Worm (Caenorhabditis elegans) whole organism, young adult: Measurements from ENCODE around the gene gst-34.

ENCODE experiments used
- D2030.7 ChIP-seq: fragments of 200-800 bp; sonication (Bioruptor generic); IDR thresholded peaks from 2 replicates; pipeline ENCODE4 v1.3.6; 2022; ENCODE audit warnings: missing genetic modification reagents, missing genetic modification characterization, missing compliant biosample characterization
- F23B12.7 ChIP-seq: sonication (generic microtip); optimal IDR thresholded peaks from 2 replicates; lab custom pipeline; 2017; ENCODE audit warnings: missing genetic modification characterization, mild to moderate bottlenecking, missing compliant biosample characterization, antibody characterized with exemption, moderate library complexity; ENCODE audit not compliant: insufficient read depth
- F57A8.1 ChIP-seq: fragments of 200-800 bp; sonication (Bioruptor generic); optimal IDR thresholded peaks from 2 replicates; lab custom pipeline; 2018; ENCODE audit warnings: mild to moderate bottlenecking, missing genetic modification characterization, moderate library complexity, missing compliant biosample characterization
- K11D2.4 ChIP-seq: fragments of 200-800 bp; sonication (Bioruptor generic); IDR thresholded peaks from 2 replicates; pipeline ENCODE4 v1.3.6; 2022; ENCODE audit warnings: missing genetic modification reagents, missing genetic modification characterization, missing compliant biosample characterization
- K12H6.12 ChIP-seq: fragments of 200-800 bp; sonication (Bioruptor generic); optimal IDR thresholded peaks from 2 replicates; lab custom pipeline; 2018; ENCODE audit warnings: mild to moderate bottlenecking, missing genetic modification characterization, missing compliant biosample characterization
- Y53F4B.3 ChIP-seq: fragments of 200-800 bp; sonication (Bioruptor generic); IDR thresholded peaks from 2 replicates; pipeline ENCODE4 v1.3.6; 2022; ENCODE audit warnings: missing genetic modification reagents, missing genetic modification characterization, missing compliant biosample characterization
- Y95B8A.8 ChIP-seq: fragments of 200-800 bp; sonication (Bioruptor generic); IDR thresholded peaks from 2 replicates; pipeline ENCODE4 v1.3.6; 2022; ENCODE audit warnings: missing genetic modification reagents, missing genetic modification characterization, missing compliant biosample characterization
- athp-1 ChIP-seq: sonication (generic microtip); optimal IDR thresholded peaks from 2 replicates; lab custom pipeline; 2017; ENCODE audit warnings: mild to moderate bottlenecking, missing genetic modification characterization, missing compliant biosample characterization
- attf-3 ChIP-seq: fragments of 200-800 bp; sonication (Bioruptor generic); conservative IDR thresholded peaks from 2 replicates; pipeline ENCODE4 v1.3.6; 2022; ENCODE audit warnings: missing genetic modification reagents, missing genetic modification characterization, missing compliant biosample characterization
- attf-5 ChIP-seq: fragments of 200-800 bp; sonication (Bioruptor generic); optimal IDR thresholded peaks from 2 replicates; lab custom pipeline; 2018; ENCODE audit warnings: mild to moderate bottlenecking, missing genetic modification characterization, missing compliant biosample characterization
- ceh-100 ChIP-seq: fragments of 200-800 bp; sonication (Bioruptor generic); IDR thresholded peaks from 2 replicates; pipeline ENCODE4 v1.3.6; 2022; ENCODE audit warnings: missing genetic modification reagents, missing genetic modification characterization, missing compliant biosample characterization
- ceh-27 ChIP-seq: fragments of 200-800 bp; sonication (Bioruptor generic); optimal IDR thresholded peaks from 2 replicates; lab custom pipeline; 2018; ENCODE audit warnings: mild to moderate bottlenecking, missing genetic modification characterization, moderate library complexity, missing compliant biosample characterization
- ceh-58 ChIP-seq: fragments of 200-800 bp; sonication (Bioruptor generic); IDR thresholded peaks from 2 replicates; pipeline ENCODE4 v1.3.6; 2022; ENCODE audit warnings: missing genetic modification characterization, missing compliant biosample characterization
- die-1 ChIP-seq: sonication (generic microtip); optimal IDR thresholded peaks from 2 replicates; lab custom pipeline; 2016; ENCODE audit warnings: missing genotype, mild to moderate bottlenecking, missing genetic modification characterization, missing compliant biosample characterization
- dox-1 ChIP-seq: fragments of 200-800 bp; sonication (Bioruptor generic); IDR thresholded peaks from 2 replicates; pipeline ENCODE4 v1.3.6; 2022; ENCODE audit warnings: missing genetic modification reagents, missing genetic modification characterization, missing compliant biosample characterization
- dpff-1 ChIP-seq: sonication (generic microtip); optimal IDR thresholded peaks from 2 replicates; lab custom pipeline; 2017; ENCODE audit warnings: mild to moderate bottlenecking, missing genetic modification characterization, missing compliant biosample characterization
- ekl-4 ChIP-seq: fragments of 200-800 bp; sonication (Bioruptor generic); IDR thresholded peaks from 2 replicates; pipeline ENCODE4 v1.3.6; 2022; ENCODE audit warnings: missing genetic modification reagents, missing genetic modification characterization, missing compliant biosample characterization
- hlh-26 ChIP-seq: fragments of 200-800 bp; sonication (Bioruptor generic); conservative IDR thresholded peaks from 2 replicates; pipeline ENCODE4 v1.3.6; 2022; ENCODE audit warnings: missing genetic modification reagents, missing genetic modification characterization, missing compliant biosample characterization
- hmg-1.2 ChIP-seq: fragments of 200-800 bp; sonication (Bioruptor generic); IDR thresholded peaks from 2 replicates; pipeline ENCODE4 v1.3.6; 2022; ENCODE audit warnings: missing genetic modification reagents, missing genetic modification characterization, missing compliant biosample characterization
- hsf-1 ChIP-seq: fragments of 200-800 bp; sonication (Bioruptor generic); IDR thresholded peaks from 2 replicates; pipeline ENCODE4 v1.3.6; 2022; ENCODE audit warnings: missing genetic modification reagents, missing genetic modification characterization, missing compliant biosample characterization
- let-526 ChIP-seq: fragments of 200-800 bp; sonication (Bioruptor generic); IDR thresholded peaks from 2 replicates; pipeline ENCODE4 v1.3.6; 2022; ENCODE audit warnings: missing genetic modification reagents, missing genetic modification characterization, missing compliant biosample characterization
- lin-35 ChIP-seq, 3 experiments: fragments of 150-350 bp in 2 of 3; sonication (generic microtip) in 1 of 3; optimal IDR thresholded peaks; 2 replicates each; lab custom pipeline; 2014 to 2018; ENCODE audit warnings: missing biosample characterization in 3 of 3, missing genetic modification characterization in 3 of 3, missing genetic modification reagents in 3 of 3
- lir-1 ChIP-seq: fragments of 200-800 bp; sonication (Bioruptor generic); conservative IDR thresholded peaks from 2 replicates; pipeline ENCODE4 v1.3.6; 2022; ENCODE audit warnings: missing genetic modification reagents, missing genetic modification characterization, missing compliant biosample characterization
- lsy-27 ChIP-seq: sonication (generic microtip); optimal IDR thresholded peaks from 2 replicates; lab custom pipeline; 2017; ENCODE audit warnings: missing genetic modification characterization, mild to moderate bottlenecking, missing compliant biosample characterization, antibody characterized with exemption, missing genotype, borderline replicate concordance; ENCODE audit not compliant: insufficient read depth
- mel-28 ChIP-seq: sonication (generic microtip); optimal IDR thresholded peaks from 2 replicates; lab custom pipeline; 2016; ENCODE audit warnings: borderline replicate concordance, mild to moderate bottlenecking, missing genetic modification characterization, missing compliant biosample characterization
- nfya-2 ChIP-seq: fragments of 200-800 bp; sonication (Bioruptor generic); IDR thresholded peaks from 2 replicates; pipeline ENCODE4 v1.3.6; 2022; ENCODE audit warnings: missing genetic modification reagents, missing genetic modification characterization, missing compliant biosample characterization
- nhr-179 ChIP-seq: sonication (generic microtip); optimal IDR thresholded peaks from 2 replicates; lab custom pipeline; 2016; ENCODE audit warnings: mild to moderate bottlenecking, missing genetic modification characterization, missing compliant biosample characterization
- nhr-80 ChIP-seq: sonication (generic microtip); optimal IDR thresholded peaks from 2 replicates; lab custom pipeline; 2016; ENCODE audit warnings: missing genetic modification characterization, missing compliant biosample characterization
- pbrm-1 ChIP-seq: fragments of 200-800 bp; sonication (Bioruptor generic); IDR thresholded peaks from 2 replicates; pipeline ENCODE4 v1.3.6; 2022; ENCODE audit warnings: missing genetic modification reagents, missing genetic modification characterization, missing compliant biosample characterization
- rcor-1 ChIP-seq: fragments of 200-800 bp; sonication (Bioruptor generic); IDR thresholded peaks from 2 replicates; pipeline ENCODE4 v1.3.6; 2022; ENCODE audit warnings: missing genetic modification reagents, missing genetic modification characterization, missing compliant biosample characterization
- rec-8 ChIP-seq, 2 experiments: sonication (generic microtip); optimal IDR thresholded peaks; 2 replicates each; lab custom pipeline; 2016; ENCODE audit warnings: mild to moderate bottlenecking in 2 of 2, missing genetic modification characterization in 2 of 2, missing genetic modification reagents in 2 of 2, missing genotype in 2 of 2, missing biosample characterization in 1 of 2, missing compliant biosample characterization in 1 of 2, moderate library complexity in 1 of 2
- snpc-4 ChIP-seq, 5 experiments: fragments of 150-350 bp in 1 of 5; sonication (generic microtip) in 4 of 5; optimal IDR thresholded peaks; 2 replicates each; lab custom pipeline; 2014 to 2018; ENCODE audit warnings: missing genetic modification characterization in 5 of 5, missing biosample characterization in 3 of 5, antibody characterized with exemption in 2 of 5, mild to moderate bottlenecking in 2 of 5, missing compliant biosample characterization in 2 of 5, missing genotype in 2 of 5, moderate library complexity in 2 of 5, missing genetic modification reagents in 1 of 5
- tbx-9 ChIP-seq: sonication (generic microtip); optimal IDR thresholded peaks from 2 replicates; lab custom pipeline; 2016; ENCODE audit warnings: borderline replicate concordance, missing genetic modification characterization, inconsistent platforms, missing compliant biosample characterization
- zfh-2 ChIP-seq: fragments of 200-800 bp; sonication (Bioruptor generic); conservative IDR thresholded peaks from 2 replicates; pipeline ENCODE4 v1.3.6; 2022; ENCODE audit warnings: missing genetic modification reagents, missing genetic modification characterization, missing compliant biosample characterization
- zim-3 ChIP-seq: sonication (generic microtip); optimal IDR thresholded peaks from 2 replicates; lab custom pipeline; 2017; ENCODE audit warnings: mild to moderate bottlenecking, missing genetic modification characterization, moderate library complexity, missing compliant biosample characterization
- ztf-22 ChIP-seq: fragments of 200-800 bp; sonication (Bioruptor generic); optimal IDR thresholded peaks from 2 replicates; lab custom pipeline; 2018; ENCODE audit warnings: mild to moderate bottlenecking, missing genetic modification characterization, moderate library complexity, missing compliant biosample characterization

The gst-34 gene

ce11 chrII:15193961-15194360 is 10.9 kb upstream of the gst-34 start (continued):
- TF ChIP-seq hlh-26 (GFP tag; lab: Robert Waterston, UW) (no peak), ceh-100 (GFP tag; lab: Robert Waterston, UW) (no peak), attf-5 (GFP tag; lab: Kevin White, UChicago) (peak; percentile 43), F57A8.1 (no peak), ceh-58 (no peak), tbx-9 (tag; lab: Kevin White, UChicago) (no peak), ztf-22 (GFP tag; lab: Kevin White, UChicago) (peak; percentile 26), zfh-2 (GFP tag; lab: Robert Waterston, UW) (peak; percentile 57), hsf-1 (no peak), ceh-27 (GFP tag; lab: Kevin White, UChicago) (no peak), dpff-1 (tag; lab: Kevin White, UChicago) (no peak), Y95B8A.8 (GFP tag; lab: Robert Waterston, UW) (no peak), K12H6.12 (peak; percentile 32), dox-1 (GFP tag; lab: Robert Waterston, UW) (peak; percentile 37; the same call in 1 of the 2 replicates), nfya-2 (GFP tag; lab: Robert Waterston, UW) (no peak), rcor-1 (GFP tag; lab: Robert Waterston, UW) (no peak), K11D2.4 (GFP tag; lab: Robert Waterston, UW) (no peak), mel-28 (tag; lab: Kevin White, UChicago) (no peak), lsy-27 (tag; lab: Kevin White, UChicago) (no peak), nhr-179 (tag; lab: Kevin White, UChicago) (no peak), zim-3 (tag; lab: Kevin White, UChicago) (no peak), ekl-4 (GFP tag; lab: Robert Waterston, UW) (no peak), attf-3 (GFP tag; lab: Robert Waterston, UW) (no peak), D2030.7 (GFP tag; lab: Robert Waterston, UW) (no peak), lir-1 (no peak), F23B12.7 (no peak), snpc-4 (GFP tag; optimal IDR thresholded peaks at IDR 0.05; lab: Kevin White, UChicago) (no peak), snpc-4 (tag; optimal IDR thresholded peaks at IDR 0.05; lab: Kevin White, UChicago) (no peak)

ce11 chrII:15190971-15191370 is 7.9 kb upstream of the gst-34 start:
- TF ChIP-seq pbrm-1 (GFP tag; lab: Robert Waterston, UW) = no peak
- TF ChIP-seq athp-1 (tag; lab: Kevin White, UChicago) = no peak
- TF ChIP-seq let-526 = no peak
- TF ChIP-seq Y53F4B.3 (GFP tag; lab: Robert Waterston, UW) = no peak
- TF ChIP-seq die-1 (tag; lab: Kevin White, UChicago) = no peak
- no peak for TF ChIP-seq lin-35 (GFP tag; optimal IDR thresholded peaks at IDR 0.05; lab: Kevin White, UChicago)
- peak; percentile 35 for TF ChIP-seq nhr-80

- peak; percentile 77; the same call in 1 of the 2 replicates for TF ChIP-seq hmg-1.2 (GFP tag; lab: Robert Waterston, UW)
- no peak for TF ChIP-seq rec-8 (tag; optimal IDR thresholded peaks at IDR 0.05; lab: Kevin White, UChicago)
Observed at ce11 chrII:15189956-15190355, 6.9 kb upstream of the gst-34 start.
